Worm (Caenorhabditis elegans): ENCODE measurements around the gene C25E10.8.

C25E10.8 gene

ce11 chrV:9035685-9036084, 18.2 kb downstream of the C25E10.8 start, which contains the start of gene srsx-34:
TSS of gene srsx-34 (plus strand) at chrV:9035985.
- TF ChIP-seq aha-1 (tag; optimal IDR thresholded peaks at IDR 0.05) (no peak), tlp-1 (tag; optimal IDR thresholded peaks at IDR 0.05) (no peak), snu-23 (GFP tag; optimal IDR thresholded peaks at IDR 0.05) (no peak), ceh-82 (tag; optimal IDR thresholded peaks at IDR 0.05) (no peak), unc-30 (tag; optimal IDR thresholded peaks at IDR 0.05) (no peak)

- no peak for TF ChIP-seq fkh-8 (tag; optimal IDR thresholded peaks at IDR 0.05)
- TF ChIP-seq nhr-71 (tag; optimal IDR thresholded peaks at IDR 0.05), result no peak
- no peak for TF ChIP-seq dsc-1 (tag; optimal IDR thresholded peaks at IDR 0.05)
- peak; percentile 33 for TF ChIP-seq blmp-1 (tag; optimal IDR thresholded peaks at IDR 0.05)
- TF ChIP-seq nhr-90 (tag; optimal IDR thresholded peaks at IDR 0.05; ENCODE audit: poor library complexity), result no peak
- TF ChIP-seq swsn-7 (tag; optimal IDR thresholded peaks at IDR 0.05), result no peak
- TF ChIP-seq efl-1 (optimal IDR thresholded peaks at IDR 0.05), result no peak
- TF ChIP-seq efl-1 (GFP tag; optimal IDR thresholded peaks at IDR 0.05 in 1 of 2), result peak in 1 of 2 experiments; percentile 43
Measured at ce11 chrV:9033267-9033666, 20.6 kb downstream of the C25E10.8 start, which contains the start of gene C25E10.4. TSS of gene C25E10.4 (plus strand) at chrV:9033567.

DNA sequence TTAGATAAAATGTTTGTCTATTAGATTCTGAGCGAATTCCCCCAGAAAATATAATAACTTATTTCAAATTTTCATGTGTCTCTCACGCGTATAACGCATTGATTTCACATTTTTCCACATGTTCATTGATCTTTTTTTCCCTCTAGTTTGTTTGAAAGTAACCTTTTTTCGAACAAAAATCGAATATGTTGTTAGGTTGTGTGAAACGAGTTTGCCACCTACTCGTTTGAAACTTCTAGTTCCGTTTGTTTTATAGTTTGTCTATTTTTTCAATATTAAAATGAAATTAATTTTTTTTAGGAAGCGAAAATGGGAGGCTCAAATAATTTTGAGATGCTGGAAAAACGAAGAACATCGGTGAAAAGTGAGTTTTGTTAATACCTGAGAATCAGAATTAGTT, 23.6 kb downstream of the C25E10.8 start, which contains the start of gene C25E10.5:
TSS of gene C25E10.5 (plus strand) at position 301 of the 400 bp plus-strand sequence.
- TF ChIP-seq lin-39 (tag; optimal IDR thresholded peaks at IDR 0.05), result no peak
- no peak for TF ChIP-seq egl-27 (tag; optimal IDR thresholded peaks at IDR 0.05)
- no peak for TF ChIP-seq efl-1 (optimal IDR thresholded peaks at IDR 0.05)
- peak in 1 of 2 experiments; percentile 40 for TF ChIP-seq efl-1 (GFP tag; optimal IDR thresholded peaks at IDR 0.05 in 1 of 2)
- no peak for TF ChIP-seq unc-98 (GFP tag; IDR thresholded peaks at IDR 0.05)
- TF ChIP-seq C16A3.4 (tag; optimal IDR thresholded peaks at IDR 0.05), result no peak
- TF ChIP-seq ceh-82 (tag; optimal IDR thresholded peaks at IDR 0.05), result no peak
- no peak for TF ChIP-seq rnt-1 (tag; optimal IDR thresholded peaks at IDR 0.05)

ce11 chrV:9024713-9025112, 29.2 kb downstream of the C25E10.8 start, which contains the start of gene bus-1:
TSS of gene bus-1 (minus strand) at chrV:9024813.
- no peak for TF ChIP-seq isw-1 (GFP tag; IDR thresholded peaks at IDR 0.05)
- no peak for TF ChIP-seq fkh-4 (tag; optimal IDR thresholded peaks at IDR 0.05; ENCODE audit: borderline replicate concordance)
- TF ChIP-seq pqm-1 (tag; optimal IDR thresholded peaks at IDR 0.05), result no peak
- no peak for TF ChIP-seq C04F5.9 (tag; optimal IDR thresholded peaks at IDR 0.05)
- no peak for TF ChIP-seq unc-62 (GFP tag; optimal IDR thresholded peaks at IDR 0.05)
- TF ChIP-seq egl-27 (tag; optimal IDR thresholded peaks at IDR 0.05), result no peak
- TF ChIP-seq nhr-90 (tag; optimal IDR thresholded peaks at IDR 0.05; ENCODE audit: poor library complexity), result no peak
- no peak for TF ChIP-seq nhr-28 (tag; optimal IDR thresholded peaks at IDR 0.05)
- TF ChIP-seq xbp-1 (tag; optimal IDR thresholded peaks at IDR 0.05), result no peak
- no peak for TF ChIP-seq alr-1 (tag; optimal IDR thresholded peaks at IDR 0.05; ENCODE audit: borderline replicate concordance)
- no peak for TF ChIP-seq nhr-76 (tag; optimal IDR thresholded peaks at IDR 0.05)
- TF ChIP-seq hlh-17 (GFP tag; optimal IDR thresholded peaks at IDR 0.05; ENCODE audit: borderline replicate concordance), result no peak
- no peak for TF ChIP-seq snpc-4 (tag; optimal IDR thresholded peaks at IDR 0.05)
- no peak for TF ChIP-seq fkh-10 (GFP tag; optimal IDR thresholded peaks at IDR 0.05)
- TF ChIP-seq nhr-71 (tag; optimal IDR thresholded peaks at IDR 0.05), result no peak

ce11 chrV:9022078-9022477, 31.8 kb downstream of the C25E10.8 start, which contains the start of gene oac-41:
TSS of gene oac-41 (minus strand) at chrV:9022178.
- TF ChIP-seq lsy-2 (tag; optimal IDR thresholded peaks at IDR 0.05) (no peak), ztf-4 (tag; optimal IDR thresholded peaks at IDR 0.05) (no peak)

- TF ChIP-seq lin-15B (tag; optimal IDR thresholded peaks at IDR 0.05) (no peak), pag-3 (tag; optimal IDR thresholded peaks at IDR 0.05; ENCODE audit: borderline replicate concordance, insufficient read depth) (no peak), ceh-8 (GFP tag; optimal IDR thresholded peaks at IDR 0.05) (no peak), sptf-1 (tag; optimal IDR thresholded peaks at IDR 0.05) (no peak), ces-1 (GFP tag; optimal IDR thresholded peaks at IDR 0.05) (no peak), hpl-2 (GFP tag; optimal IDR thresholded peaks at IDR 0.05) (no peak), nhr-28 (tag; optimal IDR thresholded peaks at IDR 0.05) (no peak), mab-9 (GFP tag; IDR thresholded peaks at IDR 0.05) (no peak), ceh-82 (tag; optimal IDR thresholded peaks at IDR 0.05) (no peak), nhr-12 (tag; optimal IDR thresholded peaks at IDR 0.05) (no peak), unc-62 (GFP tag; optimal IDR thresholded peaks at IDR 0.05) (no peak), lir-3 (tag; optimal IDR thresholded peaks at IDR 0.05; ENCODE audit: poor library complexity) (no peak), nhr-11 (tag; optimal IDR thresholded peaks at IDR 0.05) (no peak), nhr-47 (tag; optimal IDR thresholded peaks at IDR 0.05) (no peak), hlh-17 (GFP tag; optimal IDR thresholded peaks at IDR 0.05; ENCODE audit: borderline replicate concordance) (no peak)
Measured at ce11 chrV:9018871-9019270, 35.0 kb downstream of the C25E10.8 start.

Data from whole organism, L1 larva.